Worm (Caenorhabditis elegans): ENCODE measurements around the gene pfas-1.
A peak's percentile ranks its signal among the peaks of the same experiment; 100 is the strongest.

The pfas-1 gene

ce11 chrIII:4649363-4649768 is 6.3 kb upstream of the pfas-1 start (continued):
- TF ChIP-seq nhr-41 (GFP tag; IDR thresholded peaks at IDR 0.05) (0 out of 2 replicates have a peak, but pooled peaks have one; percentile 71), rbr-2 (tag; optimal IDR thresholded peaks at IDR 0.05) (peak; percentile 94), attf-4 (tag; optimal IDR thresholded peaks at IDR 0.05) (no peak), dpl-1 (GFP tag; optimal IDR thresholded peaks at IDR 0.05) (peak; percentile 80), hlh-30 (tag; optimal IDR thresholded peaks at IDR 0.05; ENCODE audit: insufficient read depth) (peak; percentile 99), dve-1 (tag; optimal IDR thresholded peaks at IDR 0.05; ENCODE audit: insufficient read depth) (peak; percentile 96), zip-11 (GFP tag; IDR thresholded peaks at IDR 0.05) (no peak), Y105C5A.15 (GFP tag; IDR thresholded peaks at IDR 0.05) (peak; percentile 76; the same call in 1 of the 2 replicates), spr-1 (tag; optimal IDR thresholded peaks at IDR 0.05) (peak; percentile 78), D1046.2 (GFP tag; IDR thresholded peaks at IDR 0.05) (no peak), zip-2 (tag; optimal IDR thresholded peaks at IDR 0.05) (peak; percentile 44), egl-27 (tag; optimal IDR thresholded peaks at IDR 0.05) (peak; percentile 49), nhr-6 (tag; optimal IDR thresholded peaks at IDR 0.05) (peak; percentile 93), tra-1 (GFP tag; IDR thresholded peaks at IDR 0.05) (peak; percentile 90), daf-19 (GFP tag; conservative IDR thresholded peaks at IDR 0.05) (0 out of 2 replicates have a peak, but pooled peaks have one; percentile 39), hif-1 (tag; optimal IDR thresholded peaks at IDR 0.05) (peak; percentile 81 to 98), egl-43 (GFP tag; IDR thresholded peaks at IDR 0.05) (no peak), ama-1 (optimal IDR thresholded peaks at IDR 0.05) (peak; percentile 13), gei-8 (GFP tag; optimal IDR thresholded peaks at IDR 0.05) (peak; percentile 82), mes-2 (tag; optimal IDR thresholded peaks at IDR 0.05; ENCODE audit: poor library complexity, severe bottlenecking) (peak; percentile 78), lsy-2 (tag; optimal IDR thresholded peaks at IDR 0.05) (peak; percentile 84 to 89), skn-1 (tag; optimal IDR thresholded peaks at IDR 0.05) (no peak), nhr-111 (GFP tag; optimal IDR thresholded peaks at IDR 0.05) (no peak), daf-16 (GFP tag; optimal IDR thresholded peaks at IDR 0.05) (peak; percentile 54 to 75), daf-16 (tag; optimal IDR thresholded peaks at IDR 0.05) (peak; percentile 77), mdt-29 (GFP tag; IDR thresholded peaks at IDR 0.05) (peak; percentile 82), cey-2 (tag; optimal IDR thresholded peaks at IDR 0.05; ENCODE audit: borderline replicate concordance, insufficient read depth) (peak; percentile 16), Y5F2A.4 (GFP tag; optimal IDR thresholded peaks at IDR 0.05) (no peak), hmg-1.1 (GFP tag; IDR thresholded peaks at IDR 0.05) (peak; percentile 86), daf-12 (tag; optimal IDR thresholded peaks at IDR 0.05) (no peak), ceh-28 (tag; optimal IDR thresholded peaks at IDR 0.05) (peak; percentile 72), ceh-20 (GFP tag; IDR thresholded peaks at IDR 0.05) (peak; percentile 89), dmd-8 (GFP tag; IDR thresholded peaks at IDR 0.05) (no peak), lin-13 (GFP tag; optimal IDR thresholded peaks at IDR 0.05) (peak; percentile 91), arid-1 (GFP tag; conservative IDR thresholded peaks at IDR 0.05) (peak; percentile 15; the same call in 1 of the 2 replicates), vab-7 (GFP tag; IDR thresholded peaks at IDR 0.05) (peak; percentile 39), nhr-25 (tag; optimal IDR thresholded peaks at IDR 0.05; ENCODE audit: borderline replicate concordance, insufficient read depth) (peak; percentile 77), ZK337.2 (GFP tag; IDR thresholded peaks at IDR 0.05) (0 out of 2 replicates have a peak, but pooled peaks have one; percentile 25), F10B5.3 (tag; optimal IDR thresholded peaks at IDR 0.05) (no peak), nhr-76 (tag; optimal IDR thresholded peaks at IDR 0.05) (peak; percentile 53), nhr-48 (tag; optimal IDR thresholded peaks at IDR 0.05) (peak; percentile 97), snpc-1.2 (GFP tag; IDR thresholded peaks at IDR 0.05) (no peak), Y75B8A.6 (GFP tag; IDR thresholded peaks at IDR 0.05) (no peak), lir-3 (tag; optimal IDR thresholded peaks at IDR 0.05) (peak; percentile 33), fos-1 (tag; optimal IDR thresholded peaks at IDR 0.05) (no peak), fkh-10 (GFP tag; optimal IDR thresholded peaks at IDR 0.05) (peak; percentile 57), nhr-11 (tag; optimal IDR thresholded peaks at IDR 0.05) (peak; percentile 96), F49E8.2 (tag; optimal IDR thresholded peaks at IDR 0.05; ENCODE audit: borderline replicate concordance) (no peak), ceh-44 (GFP tag; IDR thresholded peaks at IDR 0.05) (peak; percentile 15; the same call in 1 of the 2 replicates), php-3 (GFP tag; IDR thresholded peaks at IDR 0.05) (peak; percentile 61; the same call in 1 of the 2 replicates)

Data from whole organism, L4 larva.